Fruit fly (Drosophila melanogaster) whole organism, embryonic: ENCODE results near the gene CG32032.

ENCODE experiments used
- Blimp-1 ChIP-seq: fragments of 200-800 bp; sonication (Bioruptor generic); optimal IDR thresholded peaks from 3 replicates; lab custom pipeline; 2018; ENCODE audit warnings: missing biosample characterization, missing genetic modification characterization, mild to moderate bottlenecking, moderate library complexity, missing genetic modification reagents
- CG3065 ChIP-seq: fragments of 200-800 bp; sonication (Bioruptor generic); optimal IDR thresholded peaks from 2 replicates; lab custom pipeline; 2016; ENCODE audit warnings: missing biosample characterization, missing genetic modification characterization
- CTCF ChIP-seq: fragments of 200-800 bp; sonication (Bioruptor generic); optimal IDR thresholded peaks from 2 replicates; lab custom pipeline; 2017; ENCODE audit warnings: missing biosample characterization, mild to moderate bottlenecking, missing genetic modification characterization, moderate library complexity
- Hr39 ChIP-seq: fragments of >200 bp; optimal IDR thresholded peaks from 2 replicates; lab custom pipeline; 2017
- Nf-YB ChIP-seq: fragments of 200-800 bp; sonication (Bioruptor generic); optimal IDR thresholded peaks from 3 replicates; lab custom pipeline; 2019; ENCODE audit warnings: missing biosample characterization, mild to moderate bottlenecking, missing genetic modification characterization, moderate library complexity
- cg ChIP-seq: fragments of 200-800 bp; sonication (Bioruptor generic); optimal IDR thresholded peaks from 3 replicates; lab custom pipeline; 2019; ENCODE audit warnings: missing biosample characterization, mild to moderate bottlenecking, missing genetic modification characterization, moderate library complexity
- eve ChIP-seq, 2 experiments: fragments of >200 bp; optimal IDR thresholded peaks; 2 replicates each; lab custom pipeline; 2017; ENCODE audit warnings: missing biosample characterization in 2 of 2, missing genetic modification characterization in 2 of 2
- pros ChIP-seq: fragments of 200-800 bp; sonication (Bioruptor generic); optimal IDR thresholded peaks from 3 replicates; lab custom pipeline; 2019; ENCODE audit warnings: missing biosample characterization, mild to moderate bottlenecking, missing genetic modification characterization, moderate library complexity
- vnd ChIP-seq: fragments of 200-800 bp; sonication (Bioruptor generic); IDR thresholded peaks from 3 replicates; pipeline ENCODE4 v1.3.6; 2022; ENCODE audit warnings: missing biosample characterization, missing genetic modification characterization; ENCODE audit not compliant: partially characterized antibody

DNA sequence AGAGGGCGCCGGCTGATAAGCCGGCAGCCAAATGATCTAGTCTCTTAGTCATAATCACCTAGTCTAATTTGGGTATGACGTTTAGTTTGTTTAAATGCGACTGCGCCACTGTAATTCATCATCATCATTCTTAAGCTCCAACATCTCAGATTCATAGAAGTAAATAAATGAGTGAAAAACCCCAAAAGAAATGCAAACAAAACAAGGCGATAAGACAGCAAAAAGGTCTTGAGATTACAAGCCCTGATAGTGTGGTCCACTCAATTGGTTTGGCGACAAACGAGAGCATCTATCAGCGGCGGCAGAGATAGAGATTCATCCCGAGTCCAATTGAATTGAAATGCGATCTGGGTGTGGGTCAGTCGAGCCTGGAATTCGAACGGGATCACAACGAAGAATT, 18.6 kb upstream of the CG32032 start, which contains the start of gene teq:
- no peak for TF ChIP-seq CTCF (GFP tag; lab: Kevin White, UChicago)
- no peak for TF ChIP-seq eve (GFP tag; optimal IDR thresholded peaks at IDR 0.05; lab: Kevin White, UChicago)
- no peak for TF ChIP-seq Blimp-1
- no peak for TF ChIP-seq CG3065 (GFP tag; lab: Kevin White, UChicago)
- no peak for TF ChIP-seq Nf-YB (GFP tag; lab: Kevin White, UChicago)
- TF ChIP-seq vnd = no peak
- TF ChIP-seq pros (GFP tag; lab: Kevin White, UChicago) = peak; percentile 62
- no peak for TF ChIP-seq cg (GFP tag; lab: Kevin White, UChicago)
- no peak for TF ChIP-seq Hr39
